Worm (Caenorhabditis elegans) whole organism, L4 larva: Measurements from ENCODE around the gene hsp-1.

Experiments used
- F10B5.3 ChIP-seq: sonication (generic microtip); optimal IDR thresholded peaks from 2 replicates; lab custom pipeline; 2016; ENCODE audit warnings: mild to moderate bottlenecking, missing genetic modification characterization, missing compliant biosample characterization
- F26F4.8 ChIP-seq: fragments of 200-800 bp; sonication (Bioruptor generic); conservative IDR thresholded peaks from 2 replicates; pipeline ENCODE4 v1.3.6; 2022; ENCODE audit warnings: missing genetic modification characterization, missing compliant biosample characterization
- F44E2.7 ChIP-seq: fragments of 200-800 bp; sonication (Bioruptor generic); IDR thresholded peaks from 2 replicates; pipeline ENCODE4 v2.1.2; 2022; ENCODE audit warnings: missing genetic modification characterization, missing compliant biosample characterization
- F49E8.2 ChIP-seq: sonication (generic microtip); optimal IDR thresholded peaks from 2 replicates; lab custom pipeline; 2016; ENCODE audit warnings: missing compliant biosample characterization, mild to moderate bottlenecking, missing genetic modification characterization, borderline replicate concordance
- Y48G9A.11 ChIP-seq: fragments of 200-800 bp; sonication (Bioruptor generic); IDR thresholded peaks from 2 replicates; pipeline ENCODE4 v1.3.6; 2022; ENCODE audit warnings: missing genetic modification reagents, missing genetic modification characterization, missing compliant biosample characterization
- Y5F2A.4 ChIP-seq: fragments of 200-800 bp; sonication (Bioruptor generic); optimal IDR thresholded peaks from 2 replicates; lab custom pipeline; 2018; ENCODE audit warnings: mild to moderate bottlenecking, missing genetic modification characterization, missing compliant biosample characterization
- ZK546.5 ChIP-seq, 2 experiments: sonication (generic microtip); optimal IDR thresholded peaks; 2 replicates each; lab custom pipeline; 2017; ENCODE audit warnings: missing biosample characterization in 2 of 2, missing genetic modification characterization in 2 of 2
- aha-1 ChIP-seq: fragments of 150-350 bp; peaks from one replicate; lab custom pipeline; 2014; ENCODE audit warnings: missing biosample characterization, missing genetic modification characterization
- ama-1 ChIP-seq: fragments of 150-350 bp; optimal IDR thresholded peaks from 2 replicates; lab custom pipeline; 2014; ENCODE audit warnings: inconsistent platforms, mixed read lengths
- arid-1 ChIP-seq: fragments of 200-800 bp; sonication (Bioruptor generic); conservative IDR thresholded peaks from 2 replicates; pipeline ENCODE4 v1.3.6; 2022; ENCODE audit warnings: missing genetic modification reagents, missing genetic modification characterization, missing compliant biosample characterization
- attf-4 ChIP-seq: sonication (generic microtip); optimal IDR thresholded peaks from 3 replicates; lab custom pipeline; 2017; ENCODE audit warnings: missing biosample characterization, missing genetic modification characterization
- ceh-20 ChIP-seq: fragments of 200-800 bp; sonication (Bioruptor generic); IDR thresholded peaks from 2 replicates; pipeline ENCODE4 v1.3.6; 2022; ENCODE audit warnings: missing genetic modification reagents, missing genetic modification characterization, missing compliant biosample characterization
- ceh-44 ChIP-seq: fragments of 200-800 bp; sonication (Bioruptor generic); IDR thresholded peaks from 2 replicates; pipeline ENCODE4 v1.3.6; 2022; ENCODE audit warnings: missing genetic modification reagents, missing genetic modification characterization, missing compliant biosample characterization
- cey-2 ChIP-seq: sonication (generic microtip); optimal IDR thresholded peaks from 3 replicates; lab custom pipeline; 2017; ENCODE audit warnings: missing genetic modification characterization, mild to moderate bottlenecking, missing compliant biosample characterization, antibody characterized with exemption, borderline replicate concordance; ENCODE audit not compliant: insufficient read depth
- ctbp-1 ChIP-seq: fragments of 200-800 bp; sonication (Bioruptor generic); IDR thresholded peaks from 2 replicates; pipeline ENCODE4 v1.3.6; 2022; ENCODE audit warnings: missing genetic modification reagents, missing genetic modification characterization, missing compliant biosample characterization
- daf-8 ChIP-seq: fragments of 200-800 bp; sonication (Bioruptor generic); IDR thresholded peaks from 2 replicates; pipeline ENCODE4 v1.3.6; 2022; ENCODE audit warnings: missing genetic modification characterization, missing compliant biosample characterization
- dmd-6 ChIP-seq: fragments of 200-800 bp; sonication (Bioruptor generic); IDR thresholded peaks from 2 replicates; pipeline ENCODE4 v1.3.6; 2022; ENCODE audit warnings: missing genetic modification reagents, missing genetic modification characterization, missing compliant biosample characterization
- duxl-1 ChIP-seq: sonication (generic microtip); optimal IDR thresholded peaks from 2 replicates; lab custom pipeline; 2016; ENCODE audit warnings: mild to moderate bottlenecking, missing genetic modification characterization, moderate library complexity, missing compliant biosample characterization; ENCODE audit not compliant: poor library complexity
- egl-27 ChIP-seq: sonication (generic microtip); optimal IDR thresholded peaks from 3 replicates; lab custom pipeline; 2017; ENCODE audit warnings: missing biosample characterization, missing genetic modification reagents, missing genetic modification characterization
- fkh-10 ChIP-seq: fragments of 150-350 bp; optimal IDR thresholded peaks from 2 replicates; lab custom pipeline; 2014; ENCODE audit warnings: missing biosample characterization, missing genetic modification reagents, missing genetic modification characterization
- jun-1 ChIP-seq: fragments of 150-350 bp; optimal IDR thresholded peaks from 2 replicates; lab custom pipeline; 2014; ENCODE audit warnings: missing biosample characterization, missing genetic modification reagents, missing genetic modification characterization
- lim-7 ChIP-seq: fragments of 200-800 bp; sonication (Bioruptor generic); IDR thresholded peaks from 2 replicates; pipeline ENCODE4 v1.3.6; 2022; ENCODE audit warnings: missing genetic modification characterization, missing compliant biosample characterization
- lin-1 ChIP-seq: fragments of 200-800 bp; sonication (Bioruptor generic); IDR thresholded peaks from 2 replicates; pipeline ENCODE4 v1.3.6; 2022; ENCODE audit warnings: missing genetic modification reagents, missing genetic modification characterization, missing compliant biosample characterization
- lin-38 ChIP-seq: fragments of 200-800 bp; sonication (Bioruptor generic); IDR thresholded peaks from 2 replicates; pipeline ENCODE4 v1.3.6; 2022; ENCODE audit warnings: missing genetic modification reagents, missing genetic modification characterization, missing compliant biosample characterization
- lin-39 ChIP-seq: fragments of 150-350 bp; optimal IDR thresholded peaks from 2 replicates; lab custom pipeline; 2014; ENCODE audit warnings: missing biosample characterization, missing genetic modification reagents, missing genetic modification characterization
- mdl-1 ChIP-seq, 2 experiments: fragments of 150-350 bp in 1 of 2; sonication (generic microtip) in 1 of 2; optimal IDR thresholded peaks; 2 replicates each; lab custom pipeline; 2014 to 2017; ENCODE audit warnings: missing biosample characterization in 2 of 2, missing genetic modification characterization in 2 of 2
- mdt-29 ChIP-seq: fragments of 200-800 bp; sonication (Bioruptor generic); IDR thresholded peaks from 2 replicates; pipeline ENCODE4 v1.3.6; 2022; ENCODE audit warnings: missing genetic modification reagents, missing genetic modification characterization, missing compliant biosample characterization
- mes-2 ChIP-seq: sonication (generic microtip); optimal IDR thresholded peaks from 2 replicates; lab custom pipeline; 2016; ENCODE audit warnings: missing genotype, mild to moderate bottlenecking, missing genetic modification characterization, missing compliant biosample characterization; ENCODE audit not compliant: poor library complexity, severe bottlenecking
- nhr-111 ChIP-seq: fragments of 200-800 bp; sonication (Bioruptor generic); optimal IDR thresholded peaks from 2 replicates; lab custom pipeline; 2018; ENCODE audit warnings: mild to moderate bottlenecking, missing genetic modification characterization, missing compliant biosample characterization
- nhr-237 ChIP-seq: sonication (generic microtip); optimal IDR thresholded peaks from 2 replicates; lab custom pipeline; 2017; ENCODE audit warnings: missing biosample characterization, missing genetic modification characterization
- nhr-76 ChIP-seq: fragments of 150-350 bp; optimal IDR thresholded peaks from 2 replicates; lab custom pipeline; 2014; ENCODE audit warnings: missing biosample characterization, missing genetic modification characterization
- nhr-77 ChIP-seq: fragments of 150-350 bp; optimal IDR thresholded peaks from 2 replicates; lab custom pipeline; 2014; ENCODE audit warnings: missing biosample characterization, missing genetic modification characterization
- pqm-1 ChIP-seq: sonication (generic microtip); optimal IDR thresholded peaks from 2 replicates; lab custom pipeline; 2017; ENCODE audit warnings: missing biosample characterization, missing genetic modification characterization
- rbr-2 ChIP-seq: sonication (generic microtip); optimal IDR thresholded peaks from 2 replicates; lab custom pipeline; 2016; ENCODE audit warnings: missing genotype, missing genetic modification characterization, missing compliant biosample characterization
- saeg-2 ChIP-seq: fragments of 200-800 bp; sonication (Bioruptor generic); IDR thresholded peaks from 2 replicates; pipeline ENCODE4 v1.3.6; 2022; ENCODE audit warnings: missing genetic modification reagents, missing genetic modification characterization, missing compliant biosample characterization
- skn-1 ChIP-seq: fragments of 150-350 bp; optimal IDR thresholded peaks from 2 replicates; lab custom pipeline; 2014; ENCODE audit warnings: missing biosample characterization, missing genetic modification characterization
- spr-1 ChIP-seq: sonication (generic microtip); optimal IDR thresholded peaks from 2 replicates; lab custom pipeline; 2016; ENCODE audit warnings: mild to moderate bottlenecking, missing genetic modification characterization, missing compliant biosample characterization
- tag-97 ChIP-seq: fragments of 200-800 bp; sonication (Bioruptor generic); IDR thresholded peaks from 2 replicates; pipeline ENCODE4 v1.3.6; 2022; ENCODE audit warnings: missing genetic modification characterization, missing compliant biosample characterization
- unc-130 ChIP-seq: sonication (generic microtip); optimal IDR thresholded peaks from 2 replicates; lab custom pipeline; 2016; ENCODE audit warnings: missing genetic modification reagents, missing genetic modification characterization, missing compliant biosample characterization
- unc-39 ChIP-seq: sonication (generic microtip); optimal IDR thresholded peaks from 2 replicates; lab custom pipeline; 2017; ENCODE audit warnings: missing biosample characterization, missing genetic modification characterization
- unc-62 ChIP-seq, 3 experiments: fragments of 150-350 bp in 1 of 3; sonication (generic microtip); optimal IDR thresholded peaks in 2 of 3; peaks in 1 of 3; 1 replicate in 1 of 3; 2 replicates in 2 of 3; lab custom pipeline; 2014 to 2017; ENCODE audit warnings: missing biosample characterization in 3 of 3, missing genetic modification characterization in 3 of 3, missing genetic modification reagents in 3 of 3, missing genotype in 1 of 3
- vab-7 ChIP-seq: fragments of 200-800 bp; sonication (Bioruptor generic); IDR thresholded peaks from 2 replicates; pipeline ENCODE4 v1.3.6; 2022; ENCODE audit warnings: missing genetic modification reagents, missing genetic modification characterization, missing compliant biosample characterization
- zfp-3 ChIP-seq: fragments of 200-800 bp; sonication (Bioruptor generic); conservative IDR thresholded peaks from 2 replicates; pipeline ENCODE4 v1.3.6; 2022; ENCODE audit warnings: missing genetic modification reagents, missing genetic modification characterization, missing compliant biosample characterization
- zip-11 ChIP-seq: fragments of 200-800 bp; sonication (Bioruptor generic); IDR thresholded peaks from 2 replicates; pipeline ENCODE4 v1.3.6; 2022; ENCODE audit warnings: missing genetic modification characterization, missing compliant biosample characterization
- zip-2 ChIP-seq: fragments of 150-350 bp; optimal IDR thresholded peaks from 2 replicates; lab custom pipeline; 2014; ENCODE audit warnings: missing biosample characterization, missing genetic modification characterization
- ztf-7 ChIP-seq: fragments of 150-350 bp; optimal IDR thresholded peaks from 2 replicates; lab custom pipeline; 2014; ENCODE audit warnings: missing biosample characterization, missing genetic modification characterization

hsp-1 gene

ce11 chrIV:17280441-17280939 lies 1.7 kb downstream of the hsp-1 start (continued):
- TF ChIP-seq nhr-76 (tag; lab: Kevin White, UChicago) (no peak), unc-39 (tag; lab: Kevin White, UChicago) (no peak), zip-11 (GFP tag; lab: Robert Waterston, UW) (no peak), lin-38 (GFP tag; lab: Robert Waterston, UW) (no peak), cey-2 (tag; lab: Kevin White, UChicago) (no peak), pqm-1 (tag; lab: Kevin White, UChicago) (no peak), dmd-6 (GFP tag; lab: Robert Waterston, UW) (peak; percentile 13; the same call in 1 of the 2 replicates), attf-4 (tag; lab: Kevin White, UChicago) (no peak), lin-39 (no peak), ctbp-1 (GFP tag; lab: Robert Waterston, UW) (no peak), ztf-7 (tag; lab: Kevin White, UChicago) (no peak), ceh-20 (GFP tag; lab: Robert Waterston, UW) (no peak), F49E8.2 (tag; lab: Kevin White, UChicago) (no peak), lim-7 (GFP tag; lab: Robert Waterston, UW) (no peak), aha-1 (no peak), rbr-2 (peak; percentile 17), zip-2 (tag; lab: Kevin White, UChicago) (no peak), tag-97 (no peak), F26F4.8 (GFP tag; lab: Robert Waterston, UW) (0 out of 2 replicates have a peak, but pooled peaks have one; percentile 5), vab-7 (GFP tag; lab: Robert Waterston, UW) (no peak), spr-1 (tag; lab: Kevin White, UChicago) (no peak), ama-1 (lab: Kevin White, UChicago) (peak; percentile 75), zfp-3 (GFP tag; lab: Robert Waterston, UW) (no peak), F44E2.7 (GFP tag; lab: Robert Waterston, UW) (no peak)

DNA sequence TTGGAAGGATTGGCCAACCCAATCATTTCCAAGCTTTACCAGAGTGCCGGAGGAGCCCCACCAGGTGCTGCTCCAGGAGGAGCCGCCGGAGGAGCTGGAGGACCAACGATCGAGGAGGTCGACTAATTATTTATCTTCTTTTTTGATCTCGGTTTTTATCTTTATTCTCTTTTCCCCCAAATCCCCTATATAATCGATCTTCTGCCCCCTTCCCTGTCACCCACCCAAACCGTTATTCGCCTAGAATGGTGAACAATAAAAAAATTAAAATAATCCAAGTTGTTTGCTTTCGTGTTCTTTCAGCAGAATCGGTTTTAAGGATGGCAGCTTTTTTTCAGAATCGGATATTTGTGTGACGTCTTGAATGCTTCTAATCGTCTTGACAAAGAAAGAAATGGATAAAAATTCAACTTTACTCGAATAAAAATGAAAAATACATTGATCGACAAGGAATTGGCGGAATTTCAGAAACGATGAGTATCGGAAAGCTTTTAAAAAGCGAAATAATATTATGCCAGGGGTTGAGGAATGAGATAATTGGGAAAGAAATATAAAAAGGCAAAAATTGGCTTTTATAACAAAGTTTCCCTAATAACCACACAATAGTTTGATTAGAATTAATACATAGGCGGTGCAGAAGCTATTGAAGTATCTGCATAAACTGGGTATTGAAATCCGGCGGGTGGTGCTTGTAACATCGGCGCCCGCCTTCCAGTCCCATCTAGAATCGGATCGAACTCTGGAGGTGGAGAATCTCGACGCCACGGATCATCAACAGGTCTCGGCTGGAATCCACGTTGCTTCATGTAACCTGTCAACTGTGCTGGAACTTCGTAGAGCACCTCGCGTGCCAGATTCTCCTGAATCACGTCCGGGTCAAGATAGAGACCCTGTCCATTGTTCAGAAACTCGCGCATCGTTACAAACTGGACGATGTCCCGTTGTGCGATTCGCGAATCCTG lies 2.6 kb downstream of the hsp-1 start:
- TF ChIP-seq ctbp-1 (GFP tag; lab: Robert Waterston, UW) (peak; percentile 70), nhr-237 (tag; lab: Kevin White, UChicago) (no peak), mdl-1 (tag; optimal IDR thresholded peaks at IDR 0.05; lab: Kevin White, UChicago) (no peak), nhr-77 (no peak), unc-62 (GFP tag; optimal IDR thresholded peaks at IDR 0.05 in 1 of 2; lab: Kevin White, UChicago) (peak in 1 of 2 experiments; percentile 44), unc-62 (tag; optimal IDR thresholded peaks at IDR 0.05; lab: Kevin White, UChicago) (no peak), duxl-1 (tag; lab: Kevin White, UChicago) (peak; percentile 32), fkh-10 (GFP tag; lab: Kevin White, UChicago) (no peak), F10B5.3 (tag; lab: Kevin White, UChicago) (peak; percentile 40), lim-7 (GFP tag; lab: Robert Waterston, UW) (peak; percentile 75; the same call in 1 of the 2 replicates), arid-1 (GFP tag; lab: Robert Waterston, UW) (peak; percentile 79), mes-2 (tag; lab: Kevin White, UChicago) (peak; percentile 44), Y48G9A.11 (GFP tag; lab: Robert Waterston, UW) (peak; percentile 32; the same call in 1 of the 2 replicates), Y5F2A.4 (GFP tag; lab: Kevin White, UChicago) (peak; percentile 60), ZK546.5 (tag; optimal IDR thresholded peaks at IDR 0.05; lab: Kevin White, UChicago) (no peak), daf-8 (GFP tag; lab: Robert Waterston, UW) (0 out of 2 replicates have a peak, but pooled peaks have one; percentile 10), ama-1 (lab: Kevin White, UChicago) (peak; percentile 98), F49E8.2 (tag; lab: Kevin White, UChicago) (peak; percentile 93), saeg-2 (0 out of 2 replicates have a peak, but pooled peaks have one; percentile 6), skn-1 (tag; lab: Kevin White, UChicago) (no peak), attf-4 (tag; lab: Kevin White, UChicago) (peak; percentile 15), egl-27 (tag; lab: Kevin White, UChicago) (no peak), mdt-29 (peak; percentile 70), rbr-2 (peak; percentile 71), jun-1 (tag; lab: Kevin White, UChicago) (no peak), ceh-44 (GFP tag; lab: Robert Waterston, UW) (no peak), unc-130 (no peak), lin-1 (GFP tag; lab: Robert Waterston, UW) (peak; percentile 58; the same call in 1 of the 2 replicates), nhr-111 (GFP tag; lab: Kevin White, UChicago) (peak; percentile 51)
